Fruit fly (Drosophila melanogaster) whole organism, embryonic: ENCODE data around the gene CG42375.

ENCODE experiments used
- ATbp ChIP-seq: fragments of 200-800 bp; sonication (Bioruptor generic); optimal IDR thresholded peaks from 2 replicates; lab custom pipeline; 2017; ENCODE audit warnings: missing biosample characterization, mild to moderate bottlenecking, missing genetic modification characterization, missing genetic modification reagents
- Abd-B ChIP-seq: fragments of 200-800 bp; sonication (Bioruptor generic); optimal IDR thresholded peaks from 2 replicates; lab custom pipeline; 2018; ENCODE audit warnings: missing biosample characterization, mild to moderate bottlenecking, missing genetic modification characterization, moderate library complexity
- Asciz ChIP-seq: fragments of 200-800 bp; sonication (Bioruptor generic); optimal IDR thresholded peaks from 2 replicates; lab custom pipeline; 2017; ENCODE audit warnings: missing biosample characterization, mild to moderate bottlenecking, missing genetic modification characterization, missing genetic modification reagents
- Blimp-1 ChIP-seq: fragments of 200-800 bp; sonication (Bioruptor generic); optimal IDR thresholded peaks from 3 replicates; lab custom pipeline; 2018; ENCODE audit warnings: missing biosample characterization, missing genetic modification characterization, mild to moderate bottlenecking, moderate library complexity, missing genetic modification reagents
- CG1024 ChIP-seq: fragments of 200-800 bp; sonication (Bioruptor generic); IDR thresholded peaks from 2 replicates; pipeline ENCODE4 v1.3.6; 2022; ENCODE audit warnings: missing biosample characterization, missing genetic modification characterization
- CG10267 ChIP-seq: fragments of 200-800 bp; sonication (Bioruptor generic); optimal IDR thresholded peaks from 2 replicates; lab custom pipeline; 2018; ENCODE audit warnings: missing biosample characterization, mild to moderate bottlenecking, missing genetic modification characterization, moderate library complexity
- CG10321 ChIP-seq: fragments of 200-800 bp; sonication (Bioruptor generic); IDR thresholded peaks from 2 replicates; pipeline ENCODE4 v1.3.6; 2022; ENCODE audit warnings: missing biosample characterization, missing genetic modification characterization
- CG10979 ChIP-seq: fragments of 200-800 bp; sonication (Bioruptor generic); optimal IDR thresholded peaks from 2 replicates; lab custom pipeline; 2018; ENCODE audit warnings: missing biosample characterization, mild to moderate bottlenecking, missing genetic modification characterization, moderate library complexity
- CG11504 ChIP-seq: fragments of 200-800 bp; sonication (Bioruptor generic); optimal IDR thresholded peaks from 3 replicates; lab custom pipeline; 2019; ENCODE audit warnings: missing biosample characterization, mild to moderate bottlenecking, missing genetic modification characterization, moderate library complexity
- CG12299 ChIP-seq: fragments of 200-800 bp; sonication (Bioruptor generic); optimal IDR thresholded peaks from 2 replicates; lab custom pipeline; 2018; ENCODE audit warnings: missing biosample characterization, mild to moderate bottlenecking, missing genetic modification characterization
- CG13424 ChIP-seq: fragments of 200-800 bp; sonication (Bioruptor generic); optimal IDR thresholded peaks from 2 replicates; lab custom pipeline; 2019; ENCODE audit warnings: missing biosample characterization, mild to moderate bottlenecking, missing genetic modification characterization, moderate library complexity
- CG14710 ChIP-seq: fragments of 200-800 bp; sonication (Bioruptor generic); optimal IDR thresholded peaks from 3 replicates; lab custom pipeline; 2019; ENCODE audit warnings: missing biosample characterization, mild to moderate bottlenecking, missing genetic modification characterization, moderate library complexity
- CG17829 ChIP-seq: fragments of 200-800 bp; optimal IDR thresholded peaks from 2 replicates; lab custom pipeline; 2019; ENCODE audit warnings: missing biosample characterization, mild to moderate bottlenecking, missing genetic modification characterization, moderate library complexity
- CG33557 ChIP-seq: fragments of 200-800 bp; sonication (Bioruptor generic); optimal IDR thresholded peaks from 2 replicates; lab custom pipeline; 2019; ENCODE audit warnings: missing biosample characterization, mild to moderate bottlenecking, missing genetic modification characterization, moderate library complexity
- CG34224 ChIP-seq: fragments of 200-800 bp; sonication (Bioruptor generic); IDR thresholded peaks from 3 replicates; pipeline ENCODE4 v1.3.6; 2022; ENCODE audit warnings: missing biosample characterization, missing genetic modification characterization; ENCODE audit not compliant: partially characterized antibody
- CG4424 ChIP-seq: fragments of 200-800 bp; sonication (Bioruptor generic); optimal IDR thresholded peaks from 3 replicates; lab custom pipeline; 2016; ENCODE audit warnings: missing biosample characterization, missing genetic modification characterization
- CG6765 ChIP-seq: fragments of 200-800 bp; sonication (Bioruptor generic); optimal IDR thresholded peaks from 3 replicates; lab custom pipeline; 2017; ENCODE audit warnings: missing biosample characterization, mild to moderate bottlenecking, missing genetic modification characterization
- CG8388 ChIP-seq: fragments of 200-800 bp; sonication (Bioruptor generic); optimal IDR thresholded peaks from 2 replicates; lab custom pipeline; 2019; ENCODE audit warnings: missing biosample characterization, mild to moderate bottlenecking, missing genetic modification characterization, moderate library complexity
- CG8924 ChIP-seq: fragments of 200-800 bp; optimal IDR thresholded peaks from 3 replicates; lab custom pipeline; 2019; ENCODE audit warnings: missing biosample characterization, mild to moderate bottlenecking, missing genetic modification characterization, moderate library complexity
- CoRest ChIP-seq: fragments of 200-800 bp; sonication (Bioruptor generic); optimal IDR thresholded peaks from 3 replicates; lab custom pipeline; 2018; ENCODE audit warnings: missing biosample characterization, mild to moderate bottlenecking, missing genetic modification characterization, moderate library complexity
- D19A ChIP-seq: fragments of 200-800 bp; optimal IDR thresholded peaks from 3 replicates; lab custom pipeline; 2019; ENCODE audit warnings: missing biosample characterization, mild to moderate bottlenecking, missing genetic modification characterization, moderate library complexity
- Hr78 ChIP-seq, 2 experiments: fragments of 200-800 bp in 1 of 2; fragments of >200 bp in 1 of 2; sonication (Bioruptor generic) in 1 of 2; optimal IDR thresholded peaks; 2 replicates each; lab custom pipeline; 2017 to 2019; ENCODE audit warnings: missing biosample characterization in 2 of 2, missing genetic modification characterization in 2 of 2, mild to moderate bottlenecking in 1 of 2, moderate library complexity in 1 of 2
- Jarid2 ChIP-seq: fragments of 200-800 bp; sonication (Bioruptor generic); optimal IDR thresholded peaks from 3 replicates; lab custom pipeline; 2017; ENCODE audit warnings: mild to moderate bottlenecking, missing biosample characterization, missing genetic modification reagents, missing genetic modification characterization
- Oli ChIP-seq: fragments of 200-800 bp; sonication (Bioruptor generic); optimal IDR thresholded peaks from 2 replicates; lab custom pipeline; 2018; ENCODE audit warnings: missing biosample characterization, mild to moderate bottlenecking, missing genetic modification characterization, moderate library complexity
- Rx ChIP-seq: fragments of 200-800 bp; sonication (Bioruptor generic); IDR thresholded peaks from 2 replicates; pipeline ENCODE4 v1.3.6; 2022; ENCODE audit warnings: missing biosample characterization, missing genetic modification characterization
- Ssrp ChIP-seq: fragments of 200-800 bp; sonication (Bioruptor generic); optimal IDR thresholded peaks from 2 replicates; lab custom pipeline; 2018; ENCODE audit warnings: missing biosample characterization, mild to moderate bottlenecking, missing genetic modification characterization, moderate library complexity
- YL-1 ChIP-seq: fragments of 200-800 bp; sonication (Bioruptor generic); optimal IDR thresholded peaks from 3 replicates; lab custom pipeline; 2017; ENCODE audit warnings: missing biosample characterization, mild to moderate bottlenecking, missing genetic modification characterization
- az2 ChIP-seq: fragments of 200-800 bp; sonication (Bioruptor generic); optimal IDR thresholded peaks from 3 replicates; lab custom pipeline; 2016; ENCODE audit warnings: missing biosample characterization, missing genetic modification characterization
- bsh ChIP-seq, 2 experiments: fragments of 200-800 bp; sonication (Bioruptor generic); optimal IDR thresholded peaks; 2 replicates each; lab custom pipeline; 2017 to 2018; ENCODE audit warnings: mild to moderate bottlenecking in 2 of 2, missing biosample characterization in 2 of 2, missing genetic modification characterization in 2 of 2, moderate library complexity in 1 of 2
- cg ChIP-seq: fragments of 200-800 bp; sonication (Bioruptor generic); optimal IDR thresholded peaks from 3 replicates; lab custom pipeline; 2019; ENCODE audit warnings: missing biosample characterization, mild to moderate bottlenecking, missing genetic modification characterization, moderate library complexity
- chinmo ChIP-seq: fragments of 200-800 bp; sonication (Bioruptor generic); IDR thresholded peaks from 4 replicates; pipeline ENCODE4 v1.3.6; 2022; ENCODE audit warnings: missing biosample characterization, missing genetic modification characterization; ENCODE audit not compliant: partially characterized antibody
- ci ChIP-seq: fragments of 200-800 bp; sonication (Bioruptor generic); IDR thresholded peaks from 3 replicates; pipeline ENCODE4 v1.3.6; 2022; ENCODE audit warnings: missing biosample characterization, missing genetic modification characterization
- dmrt11E ChIP-seq: fragments of 200-800 bp; sonication (Bioruptor generic); optimal IDR thresholded peaks from 3 replicates; lab custom pipeline; 2018; ENCODE audit warnings: missing biosample characterization, mild to moderate bottlenecking, missing genetic modification characterization, moderate library complexity
- en ChIP-seq: fragments of 200-800 bp; sonication (Bioruptor generic); optimal IDR thresholded peaks from 2 replicates; lab custom pipeline; 2016; ENCODE audit warnings: missing biosample characterization, missing genetic modification characterization
- eve ChIP-seq, 2 experiments: fragments of >200 bp; optimal IDR thresholded peaks; 2 replicates each; lab custom pipeline; 2017; ENCODE audit warnings: missing biosample characterization in 2 of 2, missing genetic modification characterization in 2 of 2
- gsb ChIP-seq: fragments of 200-800 bp; sonication (Bioruptor generic); IDR thresholded peaks from 2 replicates; pipeline ENCODE4 v1.3.6; 2022; ENCODE audit warnings: missing biosample characterization, missing genetic modification characterization
- jumu ChIP-seq: fragments of 200-800 bp; sonication (Bioruptor generic); optimal IDR thresholded peaks from 3 replicates; lab custom pipeline; 2016; ENCODE audit warnings: missing biosample characterization, missing genetic modification characterization
- kni ChIP-seq: fragments of 200-800 bp; sonication (Bioruptor generic); optimal IDR thresholded peaks from 3 replicates; lab custom pipeline; 2017; ENCODE audit warnings: mild to moderate bottlenecking, missing biosample characterization, missing genetic modification reagents, missing genetic modification characterization
- lmd ChIP-seq: fragments of 200-800 bp; sonication (Bioruptor generic); IDR thresholded peaks from 2 replicates; pipeline ENCODE4 v1.3.6; 2022; ENCODE audit warnings: missing biosample characterization, missing genetic modification characterization
- nmo ChIP-seq: fragments of 200-800 bp; sonication (Bioruptor generic); optimal IDR thresholded peaks from 2 replicates; lab custom pipeline; 2018; ENCODE audit warnings: missing biosample characterization, mild to moderate bottlenecking, missing genetic modification characterization, moderate library complexity
- p53 ChIP-seq: fragments of 200-800 bp; sonication (Bioruptor generic); optimal IDR thresholded peaks from 2 replicates; lab custom pipeline; 2016; ENCODE audit warnings: missing biosample characterization, missing genetic modification characterization
- peb ChIP-seq: fragments of 200-800 bp; sonication (Bioruptor generic); IDR thresholded peaks from 2 replicates; pipeline ENCODE4 v1.3.6; 2022; ENCODE audit warnings: missing biosample characterization, missing genetic modification characterization
- pzg ChIP-seq: fragments of 200-800 bp; sonication (Bioruptor generic); optimal IDR thresholded peaks from 3 replicates; lab custom pipeline; 2018; ENCODE audit warnings: missing biosample characterization, mild to moderate bottlenecking, missing genetic modification characterization, moderate library complexity
- sens ChIP-seq: fragments of 200-800 bp; sonication (Bioruptor generic); peaks from one replicate; lab custom pipeline; 2016; ENCODE audit warnings: missing biosample characterization, missing genetic modification characterization
- sqz ChIP-seq: fragments of 200-800 bp; sonication (Bioruptor generic); optimal IDR thresholded peaks from 3 replicates; lab custom pipeline; 2018; ENCODE audit warnings: missing biosample characterization, mild to moderate bottlenecking, missing genetic modification characterization
- trem ChIP-seq: fragments of 200-800 bp; optimal IDR thresholded peaks from 3 replicates; lab custom pipeline; 2019; ENCODE audit warnings: missing biosample characterization, mild to moderate bottlenecking, missing genetic modification characterization, moderate library complexity
- wdn ChIP-seq: fragments of 200-800 bp; sonication (Bioruptor generic); IDR thresholded peaks from 2 replicates; pipeline ENCODE4 v1.3.6; 2022; ENCODE audit warnings: missing biosample characterization, missing genetic modification characterization

CG42375 gene

dm6 chr3R:13794666-13795055 lies 15.2 kb downstream of the CG42375 start (continued):
- TF ChIP-seq cg = peak; percentile 73
- no peak for TF ChIP-seq Rx (GFP tag; lab: Robert Waterston, UW)
- peak in 1 of 2 experiments; percentile 14 for TF ChIP-seq bsh (GFP tag; optimal IDR thresholded peaks at IDR 0.05; lab: Kevin White, UChicago)
- TF ChIP-seq CG10321 (GFP tag; lab: Robert Waterston, UW) = peak; percentile 71
- TF ChIP-seq chinmo = peak; percentile 87; the same call in 2 of the 4 replicates
- TF ChIP-seq Ssrp = no peak
- TF ChIP-seq Asciz (GFP tag; lab: Kevin White, UChicago) = no peak
- peak; percentile 50 for TF ChIP-seq CG8924 (tag; lab: Kevin White, UChicago)

- TF ChIP-seq ATbp (GFP tag; lab: Kevin White, UChicago) (peak; percentile 45), CG4424 (GFP tag; lab: Kevin White, UChicago) (peak; percentile 11), eve (GFP tag; optimal IDR thresholded peaks at IDR 0.05; lab: Kevin White, UChicago) (peak in 1 of 2 experiments; percentile 57), dmrt11E (tag; lab: Kevin White, UChicago) (peak; percentile 52), CG12299 (no peak), ci (GFP tag; lab: Robert Waterston, UW) (0 out of 3 replicates have a peak, but pooled peaks have one; percentile 9), Blimp-1 (GFP tag; lab: Kevin White, UChicago) (peak; percentile 59), en (no peak), kni (GFP tag; lab: Kevin White, UChicago) (peak; percentile 3), sens (GFP tag; lab: Kevin White, UChicago) (peak; percentile 63), CG13424 (tag; lab: Kevin White, UChicago) (peak; percentile 13), lmd (GFP tag; lab: Robert Waterston, UW) (no peak), jumu (GFP tag; lab: Kevin White, UChicago) (no peak), trem (tag; lab: Kevin White, UChicago) (peak; percentile 38), CG8924 (tag; lab: Kevin White, UChicago) (peak; percentile 34), Ssrp (peak; percentile 59), peb (GFP tag; lab: Robert Waterston, UW) (no peak), CG10979 (tag; lab: Kevin White, UChicago) (peak; percentile 76), gsb (no peak), sqz (GFP tag; lab: Kevin White, UChicago) (no peak), D19A (peak; percentile 49), Jarid2 (GFP tag; lab: Kevin White, UChicago) (peak; percentile 12), bsh (GFP tag; optimal IDR thresholded peaks at IDR 0.05; lab: Kevin White, UChicago) (peak in 1 of 2 experiments; percentile 85), Hr78 (GFP tag; optimal IDR thresholded peaks at IDR 0.05; lab: Kevin White, UChicago) (no peak), CG14710 (tag; lab: Kevin White, UChicago) (peak; percentile 60), pzg (GFP tag; lab: Kevin White, UChicago) (no peak), nmo (peak; percentile 57), CG6765 (GFP tag; lab: Kevin White, UChicago) (no peak), CoRest (tag; lab: Kevin White, UChicago) (peak; percentile 28), YL-1 (no peak), Abd-B (GFP tag; lab: Kevin White, UChicago) (no peak), CG33557 (peak; percentile 31), Oli (tag; lab: Kevin White, UChicago) (peak; percentile 30), CG11504 (tag; lab: Kevin White, UChicago) (peak; percentile 50), CG1024 (GFP tag; lab: Robert Waterston, UW) (no peak), CG8388 (peak; percentile 47), CG17829 (peak; percentile 66), p53 (GFP tag; lab: Kevin White, UChicago) (no peak), az2 (GFP tag; lab: Kevin White, UChicago) (peak; percentile 21), wdn (GFP tag; lab: Robert Waterston, UW) (no peak), CG34224 (GFP tag; lab: Robert Waterston, UW) (no peak), CG10267 (peak; percentile 39)
Observed at dm6 chr3R:13796071-13796470, 16.6 kb downstream of the CG42375 start.
